Worm (Caenorhabditis elegans) whole organism, L4 larva: ENCODE measurements around the gene atf-7.

Source experiments
- D1046.2 ChIP-seq: fragments of 200-800 bp; sonication (Bioruptor generic); IDR thresholded peaks from 2 replicates; pipeline ENCODE4 v1.3.6; 2022; ENCODE audit warnings: missing genetic modification characterization, missing compliant biosample characterization
- Y5F2A.4 ChIP-seq: fragments of 200-800 bp; sonication (Bioruptor generic); optimal IDR thresholded peaks from 2 replicates; lab custom pipeline; 2018; ENCODE audit warnings: mild to moderate bottlenecking, missing genetic modification characterization, missing compliant biosample characterization
- aly-2 ChIP-seq: sonication (generic microtip); optimal IDR thresholded peaks from 2 replicates; lab custom pipeline; 2018; ENCODE audit warnings: missing biosample characterization, missing genetic modification characterization
- attf-4 ChIP-seq: sonication (generic microtip); optimal IDR thresholded peaks from 3 replicates; lab custom pipeline; 2017; ENCODE audit warnings: missing biosample characterization, missing genetic modification characterization
- ceh-20 ChIP-seq: fragments of 200-800 bp; sonication (Bioruptor generic); IDR thresholded peaks from 2 replicates; pipeline ENCODE4 v1.3.6; 2022; ENCODE audit warnings: missing genetic modification reagents, missing genetic modification characterization, missing compliant biosample characterization
- daf-16 ChIP-seq, 3 experiments: sonication (generic microtip); optimal IDR thresholded peaks; 2 replicates each; lab custom pipeline; 2016 to 2017; ENCODE audit warnings: missing genetic modification characterization in 3 of 3, missing genetic modification reagents in 3 of 3, mild to moderate bottlenecking in 2 of 3, missing compliant biosample characterization in 2 of 3, missing biosample characterization in 1 of 3, moderate library complexity in 1 of 3
- daf-19 ChIP-seq: fragments of 200-800 bp; sonication (Bioruptor generic); conservative IDR thresholded peaks from 2 replicates; pipeline ENCODE4 v1.3.6; 2022; ENCODE audit warnings: missing genetic modification characterization, missing compliant biosample characterization
- daf-8 ChIP-seq: fragments of 200-800 bp; sonication (Bioruptor generic); IDR thresholded peaks from 2 replicates; pipeline ENCODE4 v1.3.6; 2022; ENCODE audit warnings: missing genetic modification characterization, missing compliant biosample characterization
- dmd-6 ChIP-seq: fragments of 200-800 bp; sonication (Bioruptor generic); IDR thresholded peaks from 2 replicates; pipeline ENCODE4 v1.3.6; 2022; ENCODE audit warnings: missing genetic modification reagents, missing genetic modification characterization, missing compliant biosample characterization
- dmd-9 ChIP-seq: fragments of 200-800 bp; sonication (Bioruptor generic); IDR thresholded peaks from 2 replicates; pipeline ENCODE4 v1.3.6; 2022; ENCODE audit warnings: missing genetic modification reagents, missing genetic modification characterization, missing compliant biosample characterization
- duxl-1 ChIP-seq: sonication (generic microtip); optimal IDR thresholded peaks from 2 replicates; lab custom pipeline; 2016; ENCODE audit warnings: mild to moderate bottlenecking, missing genetic modification characterization, moderate library complexity, missing compliant biosample characterization; ENCODE audit not compliant: poor library complexity
- dve-1 ChIP-seq: sonication (generic microtip); optimal IDR thresholded peaks from 2 replicates; lab custom pipeline; 2017; ENCODE audit warnings: antibody characterized with exemption, mild to moderate bottlenecking, missing genetic modification characterization, missing compliant biosample characterization; ENCODE audit not compliant: insufficient read depth
- egl-27 ChIP-seq: sonication (generic microtip); optimal IDR thresholded peaks from 3 replicates; lab custom pipeline; 2017; ENCODE audit warnings: missing biosample characterization, missing genetic modification reagents, missing genetic modification characterization
- egl-43 ChIP-seq: fragments of 200-800 bp; sonication (Bioruptor generic); IDR thresholded peaks from 2 replicates; pipeline ENCODE4 v1.3.6; 2022; ENCODE audit warnings: missing genetic modification reagents, missing genetic modification characterization, missing compliant biosample characterization
- fkh-10 ChIP-seq: fragments of 150-350 bp; optimal IDR thresholded peaks from 2 replicates; lab custom pipeline; 2014; ENCODE audit warnings: missing biosample characterization, missing genetic modification reagents, missing genetic modification characterization
- gei-8 ChIP-seq: fragments of 200-800 bp; sonication (Bioruptor generic); optimal IDR thresholded peaks from 2 replicates; lab custom pipeline; 2018; ENCODE audit warnings: mild to moderate bottlenecking, missing genetic modification characterization, missing compliant biosample characterization
- hif-1 ChIP-seq, 2 experiments: sonication (generic microtip); optimal IDR thresholded peaks; 2 replicates each; lab custom pipeline; 2016 to 2017; ENCODE audit warnings: missing compliant biosample characterization in 2 of 2, missing genetic modification characterization in 2 of 2, missing genetic modification reagents in 2 of 2, missing genotype in 2 of 2, mild to moderate bottlenecking in 1 of 2
- hlh-11 ChIP-seq: fragments of 200-800 bp; sonication (Bioruptor generic); optimal IDR thresholded peaks from 2 replicates; lab custom pipeline; 2018; ENCODE audit warnings: mild to moderate bottlenecking, missing genetic modification characterization, missing compliant biosample characterization
- hlh-30 ChIP-seq: sonication (generic microtip); optimal IDR thresholded peaks from 2 replicates; lab custom pipeline; 2017; ENCODE audit warnings: antibody characterized with exemption, mild to moderate bottlenecking, missing genetic modification characterization, missing compliant biosample characterization; ENCODE audit not compliant: insufficient read depth
- hmg-1.1 ChIP-seq: fragments of 200-800 bp; sonication (Bioruptor generic); IDR thresholded peaks from 2 replicates; pipeline ENCODE4 v1.3.6; 2022; ENCODE audit warnings: missing genetic modification reagents, missing genetic modification characterization, missing compliant biosample characterization
- lin-1 ChIP-seq: fragments of 200-800 bp; sonication (Bioruptor generic); IDR thresholded peaks from 2 replicates; pipeline ENCODE4 v1.3.6; 2022; ENCODE audit warnings: missing genetic modification reagents, missing genetic modification characterization, missing compliant biosample characterization
- lin-13 ChIP-seq: fragments of 150-350 bp; optimal IDR thresholded peaks from 2 replicates; lab custom pipeline; 2014; ENCODE audit warnings: missing biosample characterization, missing genetic modification reagents, missing genetic modification characterization
- lin-29 ChIP-seq: fragments of 200-800 bp; sonication (Bioruptor generic); IDR thresholded peaks from 2 replicates; pipeline ENCODE4 v1.3.6; 2022; ENCODE audit warnings: missing genetic modification reagents, missing genetic modification characterization, missing compliant biosample characterization
- lin-38 ChIP-seq: fragments of 200-800 bp; sonication (Bioruptor generic); IDR thresholded peaks from 2 replicates; pipeline ENCODE4 v1.3.6; 2022; ENCODE audit warnings: missing genetic modification reagents, missing genetic modification characterization, missing compliant biosample characterization
- madf-5 ChIP-seq, 2 experiments: fragments of 200-800 bp; sonication (Bioruptor generic); IDR thresholded peaks; 2 replicates each; pipeline ENCODE4 v1.3.6; 2022; ENCODE audit warnings: missing compliant biosample characterization in 2 of 2, missing genetic modification characterization in 2 of 2
- mdl-1 ChIP-seq, 2 experiments: fragments of 150-350 bp in 1 of 2; sonication (generic microtip) in 1 of 2; optimal IDR thresholded peaks; 2 replicates each; lab custom pipeline; 2014 to 2017; ENCODE audit warnings: missing biosample characterization in 2 of 2, missing genetic modification characterization in 2 of 2
- mes-2 ChIP-seq: sonication (generic microtip); optimal IDR thresholded peaks from 2 replicates; lab custom pipeline; 2016; ENCODE audit warnings: missing genotype, mild to moderate bottlenecking, missing genetic modification characterization, missing compliant biosample characterization; ENCODE audit not compliant: poor library complexity, severe bottlenecking
- nhr-102 ChIP-seq: sonication (generic microtip); optimal IDR thresholded peaks from 2 replicates; lab custom pipeline; 2016; ENCODE audit warnings: mild to moderate bottlenecking, missing genetic modification characterization, moderate library complexity, missing compliant biosample characterization
- nhr-111 ChIP-seq: fragments of 200-800 bp; sonication (Bioruptor generic); optimal IDR thresholded peaks from 2 replicates; lab custom pipeline; 2018; ENCODE audit warnings: mild to moderate bottlenecking, missing genetic modification characterization, missing compliant biosample characterization
- nhr-237 ChIP-seq: sonication (generic microtip); optimal IDR thresholded peaks from 2 replicates; lab custom pipeline; 2017; ENCODE audit warnings: missing biosample characterization, missing genetic modification characterization
- nhr-28 ChIP-seq: fragments of 150-350 bp; optimal IDR thresholded peaks from 2 replicates; lab custom pipeline; 2014; ENCODE audit warnings: missing biosample characterization, missing genetic modification characterization
- nhr-41 ChIP-seq: fragments of 200-800 bp; sonication (Bioruptor generic); IDR thresholded peaks from 2 replicates; pipeline ENCODE4 v1.3.6; 2022; ENCODE audit warnings: missing genetic modification reagents, missing genetic modification characterization, missing compliant biosample characterization
- nhr-6 ChIP-seq: fragments of 150-350 bp; optimal IDR thresholded peaks from 2 replicates; lab custom pipeline; 2014; ENCODE audit warnings: missing biosample characterization, missing genetic modification characterization
- nhr-76 ChIP-seq: fragments of 150-350 bp; optimal IDR thresholded peaks from 2 replicates; lab custom pipeline; 2014; ENCODE audit warnings: missing biosample characterization, missing genetic modification characterization
- nhr-77 ChIP-seq: fragments of 150-350 bp; optimal IDR thresholded peaks from 2 replicates; lab custom pipeline; 2014; ENCODE audit warnings: missing biosample characterization, missing genetic modification characterization
- pha-4 ChIP-seq, 2 experiments: fragments of 150-350 bp in 1 of 2; fragments of 200-800 bp in 1 of 2; sonication (Bioruptor generic) in 1 of 2; IDR thresholded peaks in 1 of 2; optimal IDR thresholded peaks in 1 of 2; 2 replicates each; pipeline versions ENCODE4 v1.3.6 to Lab custom; 2014 to 2022; ENCODE audit warnings: missing genetic modification characterization in 2 of 2, missing genetic modification reagents in 2 of 2, missing biosample characterization in 1 of 2, missing compliant biosample characterization in 1 of 2
- rbr-2 ChIP-seq: sonication (generic microtip); optimal IDR thresholded peaks from 2 replicates; lab custom pipeline; 2016; ENCODE audit warnings: missing genotype, missing genetic modification characterization, missing compliant biosample characterization
- sdz-12 ChIP-seq: fragments of 200-800 bp; sonication (Bioruptor generic); optimal IDR thresholded peaks from 2 replicates; lab custom pipeline; 2018; ENCODE audit warnings: mild to moderate bottlenecking, missing genetic modification characterization, missing compliant biosample characterization
- set-16 ChIP-seq: fragments of 200-800 bp; sonication (Bioruptor generic); IDR thresholded peaks from 2 replicates; pipeline ENCODE4 v1.3.6; 2022; ENCODE audit warnings: missing genetic modification reagents, missing genetic modification characterization, missing compliant biosample characterization
- snpc-1.2 ChIP-seq: fragments of 200-800 bp; sonication (Bioruptor generic); IDR thresholded peaks from 2 replicates; pipeline ENCODE4 v1.3.6; 2022; ENCODE audit warnings: missing genetic modification reagents, missing genetic modification characterization, missing compliant biosample characterization
- snpc-4 ChIP-seq: fragments of 150-350 bp; optimal IDR thresholded peaks from 2 replicates; lab custom pipeline; 2014; ENCODE audit warnings: missing biosample characterization, missing genetic modification characterization
- spr-1 ChIP-seq: sonication (generic microtip); optimal IDR thresholded peaks from 2 replicates; lab custom pipeline; 2016; ENCODE audit warnings: mild to moderate bottlenecking, missing genetic modification characterization, missing compliant biosample characterization
- unc-130 ChIP-seq: sonication (generic microtip); optimal IDR thresholded peaks from 2 replicates; lab custom pipeline; 2016; ENCODE audit warnings: missing genetic modification reagents, missing genetic modification characterization, missing compliant biosample characterization
- zfp-3 ChIP-seq: fragments of 200-800 bp; sonication (Bioruptor generic); conservative IDR thresholded peaks from 2 replicates; pipeline ENCODE4 v1.3.6; 2022; ENCODE audit warnings: missing genetic modification reagents, missing genetic modification characterization, missing compliant biosample characterization
- zip-2 ChIP-seq: fragments of 150-350 bp; optimal IDR thresholded peaks from 2 replicates; lab custom pipeline; 2014; ENCODE audit warnings: missing biosample characterization, missing genetic modification characterization
- ztf-7 ChIP-seq: fragments of 150-350 bp; optimal IDR thresholded peaks from 2 replicates; lab custom pipeline; 2014; ENCODE audit warnings: missing biosample characterization, missing genetic modification characterization

The atf-7 gene

ce11 chrIII:4491164-4492144 is 7.4 kb downstream of the atf-7 start:
- TF ChIP-seq nhr-77 (peak; percentile 8), spr-1 (tag; lab: Kevin White, UChicago) (no peak), aly-2 (no peak), set-16 (GFP tag; lab: Robert Waterston, UW) (no peak), duxl-1 (peak; percentile 1), snpc-1.2 (GFP tag; lab: Robert Waterston, UW) (peak; percentile 8; the same call in 1 of the 2 replicates), daf-16 (GFP tag; optimal IDR thresholded peaks at IDR 0.05; lab: Kevin White, UChicago) (no peak), daf-16 (tag; optimal IDR thresholded peaks at IDR 0.05; lab: Kevin White, UChicago) (peak; percentile 39), dmd-6 (GFP tag; lab: Robert Waterston, UW) (peak; percentile 6; the same call in 1 of the 2 replicates), ztf-7 (tag; lab: Kevin White, UChicago) (no peak), daf-19 (0 out of 2 replicates have a peak, but pooled peaks have one; percentile 28), hif-1 (tag; optimal IDR thresholded peaks at IDR 0.05; lab: Kevin White, UChicago) (peak in 1 of 2 experiments; percentile 50), mes-2 (tag; lab: Kevin White, UChicago) (peak; percentile 44), daf-8 (GFP tag; lab: Robert Waterston, UW) (no peak), D1046.2 (no peak), egl-27 (tag; lab: Kevin White, UChicago) (no peak), Y5F2A.4 (GFP tag; lab: Kevin White, UChicago) (peak; percentile 54), dve-1 (tag; lab: Kevin White, UChicago) (peak; percentile 39), fkh-10 (GFP tag; lab: Kevin White, UChicago) (no peak), ceh-20 (GFP tag; lab: Robert Waterston, UW) (no peak; the same call in 1 of the 2 replicates), mdl-1 (tag; optimal IDR thresholded peaks at IDR 0.05; lab: Kevin White, UChicago) (no peak), dmd-9 (GFP tag; lab: Robert Waterston, UW) (no peak), nhr-237 (tag; lab: Kevin White, UChicago) (no peak), nhr-76 (no peak), sdz-12 (peak; percentile 23), lin-38 (peak; percentile 53; the same call in 1 of the 2 replicates), gei-8 (GFP tag; lab: Kevin White, UChicago) (peak; percentile 67), zip-2 (tag; lab: Kevin White, UChicago) (no peak), lin-29 (GFP tag; lab: Robert Waterston, UW) (no peak), unc-130 (GFP tag; lab: Kevin White, UChicago) (peak; percentile 57), lin-1 (peak; percentile 56; the same call in 1 of the 2 replicates), nhr-41 (no peak), hmg-1.1 (GFP tag; lab: Robert Waterston, UW) (no peak), pha-4 (GFP tag; IDR thresholded peaks at IDR 0.05; lab: Robert Waterston, UW) (peak; percentile 33; the same call in 1 of the 2 replicates), pha-4 (tag; optimal IDR thresholded peaks at IDR 0.05; lab: Kevin White, UChicago) (no peak), rbr-2 (peak; percentile 41), snpc-4 (no peak), attf-4 (tag; lab: Kevin White, UChicago) (no peak), zfp-3 (peak; percentile 31; the same call in 1 of the 2 replicates), nhr-28 (tag; lab: Kevin White, UChicago) (no peak), nhr-6 (no peak), hlh-30 (tag; lab: Kevin White, UChicago) (no peak), nhr-102 (tag; lab: Kevin White, UChicago) (peak; percentile 78), madf-5 (GFP tag; IDR thresholded peaks at IDR 0.05; lab: Robert Waterston, UW) (0 out of 4 replicates have a peak, but pooled peaks of 1 of the 2 experiments have one; percentile 4), hlh-11 (tag; lab: Kevin White, UChicago) (peak; percentile 24), lin-13 (no peak), nhr-111 (GFP tag; lab: Kevin White, UChicago) (peak; percentile 68), egl-43 (GFP tag; lab: Robert Waterston, UW) (no peak)
